Worm (Caenorhabditis elegans) whole organism, early embryonic: Measurements from ENCODE around the gene gip-1.

ENCODE experiments used
- F13C5.2 ChIP-seq: sonication (generic microtip); optimal IDR thresholded peaks from 2 replicates; lab custom pipeline; 2017; ENCODE audit warnings: mild to moderate bottlenecking, missing genetic modification characterization, inconsistent platforms, missing compliant biosample characterization
- aly-1 ChIP-seq: sonication (generic microtip); optimal IDR thresholded peaks from 2 replicates; lab custom pipeline; 2016; ENCODE audit warnings: missing genetic modification characterization, missing compliant biosample characterization
- ama-1 ChIP-seq: fragments of 150-350 bp; optimal IDR thresholded peaks from 2 replicates; lab custom pipeline; 2014
- ceh-36 ChIP-seq: sonication (generic microtip); optimal IDR thresholded peaks from 2 replicates; lab custom pipeline; 2016; ENCODE audit warnings: missing genetic modification characterization, inconsistent platforms, missing compliant biosample characterization
- scrt-1 ChIP-seq: fragments of 200-800 bp; sonication (Bioruptor generic); IDR thresholded peaks from 2 replicates; pipeline ENCODE4 v1.3.6; 2022; ENCODE audit warnings: missing genetic modification characterization, missing compliant biosample characterization
- sea-1 ChIP-seq: fragments of 200-800 bp; sonication (Bioruptor generic); conservative IDR thresholded peaks from 2 replicates; pipeline ENCODE4 v1.3.6; 2022; ENCODE audit warnings: missing genetic modification characterization, missing compliant biosample characterization

ce11 chrIII:2331033-2331625 is 16.3 kb upstream of the gip-1 start, which contains the start of the genes Y54F10BM.13 and ppm-1.D:
- TF ChIP-seq sea-1 (GFP tag; lab: Robert Waterston, UW) (no peak), ama-1 (no peak), aly-1 (tag; lab: Kevin White, UChicago) (no peak), ceh-36 (tag; lab: Kevin White, UChicago) (no peak), scrt-1 (GFP tag; lab: Robert Waterston, UW) (no peak), F13C5.2 (tag; lab: Kevin White, UChicago) (no peak)
